Fruit fly (Drosophila melanogaster): Measurements from ENCODE around the gene I-t.

I-t gene

DNA sequence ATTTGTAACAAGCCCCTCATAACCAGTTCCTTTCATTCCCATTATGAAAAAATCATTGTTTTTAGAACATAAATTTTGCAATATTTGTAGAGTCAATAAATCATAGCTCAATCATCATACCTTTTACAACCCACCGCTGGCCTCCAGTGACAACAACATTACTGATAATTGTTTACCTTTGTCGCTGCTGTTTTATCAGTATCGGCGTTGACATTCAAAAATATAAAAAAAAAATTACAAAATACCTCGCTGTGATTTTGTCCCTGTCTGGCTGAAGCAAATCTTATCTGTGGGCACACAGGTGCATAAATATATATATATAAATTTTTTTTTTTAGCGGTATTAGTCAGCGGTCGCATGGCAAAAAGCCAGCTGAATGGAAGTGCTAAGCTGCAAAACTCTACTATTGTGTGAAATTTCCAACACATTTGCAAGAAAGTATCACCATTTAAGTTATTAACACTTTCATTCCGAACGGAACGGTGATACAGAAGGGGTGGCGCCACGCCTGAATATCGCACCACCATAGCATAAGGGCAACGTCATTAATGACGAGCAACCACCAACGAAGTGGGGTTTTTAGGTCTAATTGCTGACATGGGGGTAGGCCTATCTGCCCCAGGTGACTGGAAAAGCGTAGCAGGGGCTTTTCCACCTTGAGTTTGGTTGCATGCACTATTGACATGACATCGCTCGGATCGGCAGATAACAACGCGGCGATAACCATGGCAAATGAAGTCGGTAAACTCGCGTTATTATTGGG is 37.7 kb upstream of the I-t start:
- TF ChIP-seq CG12391 (tag; optimal IDR thresholded peaks at IDR 0.05) (peak; percentile 3), bsh (GFP tag; optimal IDR thresholded peaks at IDR 0.05) (no peak), CG9215 (GFP tag; IDR thresholded peaks at IDR 0.05) (no peak), Adf1 (GFP tag; IDR thresholded peaks at IDR 0.05) (no peak; the same call in 1 of the 2 replicates), ftz-f1 (GFP tag; optimal IDR thresholded peaks at IDR 0.05) (peak; percentile 40), sens (GFP tag) (peak; percentile 65), ttk (GFP tag; IDR thresholded peaks at IDR 0.05) (no peak), CG17829 (tag; optimal IDR thresholded peaks at IDR 0.05) (no peak), CG17359 (tag; optimal IDR thresholded peaks at IDR 0.05) (peak; percentile 34), CG7372 (GFP tag; IDR thresholded peaks at IDR 0.05) (no peak), Dek (tag; optimal IDR thresholded peaks at IDR 0.05) (peak; percentile 41), CG3281 (GFP tag; optimal IDR thresholded peaks at IDR 0.05) (peak; percentile 18), mirr (GFP tag; optimal IDR thresholded peaks at IDR 0.05) (peak; percentile 82), ERR (GFP tag; optimal IDR thresholded peaks at IDR 0.05) (no peak), CG15269 (tag; optimal IDR thresholded peaks at IDR 0.05) (peak; percentile 27), Atf6 (GFP tag; IDR thresholded peaks at IDR 0.05) (no peak), Atf3 (GFP tag; optimal IDR thresholded peaks at IDR 0.05) (no peak), seq (GFP tag; IDR thresholded peaks at IDR 0.05) (0 out of 2 replicates have a peak, but pooled peaks have one; percentile 10), Pdp1 (GFP tag; optimal IDR thresholded peaks at IDR 0.05) (no peak), CG11247 (GFP tag; IDR thresholded peaks at IDR 0.05) (no peak), scrt (GFP tag; optimal IDR thresholded peaks at IDR 0.05) (peak; percentile 2), CG15514 (GFP tag; optimal IDR thresholded peaks at IDR 0.05) (peak; percentile 38), CG34376 (GFP tag; optimal IDR thresholded peaks at IDR 0.05) (peak; percentile 91), MESR4 (GFP tag; optimal IDR thresholded peaks at IDR 0.05) (no peak), bowl (GFP tag; IDR thresholded peaks at IDR 0.05) (no peak), caup (GFP tag; optimal IDR thresholded peaks at IDR 0.05; ENCODE audit: severe bottlenecking) (peak; percentile 36), ind (GFP tag; optimal IDR thresholded peaks at IDR 0.05) (no peak), CG18011 (GFP tag; optimal IDR thresholded peaks at IDR 0.05) (no peak), rib (GFP tag; IDR thresholded peaks at IDR 0.05) (no peak), eve (GFP tag; optimal IDR thresholded peaks at IDR 0.05) (no peak), CG2875 (GFP tag; optimal IDR thresholded peaks at IDR 0.05) (no peak), kay (GFP tag; optimal IDR thresholded peaks at IDR 0.05) (no peak), CG9437 (GFP tag; optimal IDR thresholded peaks at IDR 0.05) (no peak), trem (tag; optimal IDR thresholded peaks at IDR 0.05) (no peak), dimm (GFP tag; IDR thresholded peaks at IDR 0.05) (no peak), CG6175 (GFP tag; IDR thresholded peaks at IDR 0.05) (0 out of 3 replicates have a peak, but pooled peaks have one; percentile 10), unpg (GFP tag; optimal IDR thresholded peaks at IDR 0.05) (peak; percentile 4), CG12769 (tag; optimal IDR thresholded peaks at IDR 0.05) (no peak), CG31388 (GFP tag; optimal IDR thresholded peaks at IDR 0.05) (no peak), Ravus (GFP tag; IDR thresholded peaks at IDR 0.05) (no peak), Trl (optimal IDR thresholded peaks at IDR 0.05) (no peak), Trl (GFP tag; optimal IDR thresholded peaks at IDR 0.05) (no peak), Hey (tag; optimal IDR thresholded peaks at IDR 0.05) (no peak), sqz (GFP tag; optimal IDR thresholded peaks at IDR 0.05) (peak; percentile 91), slbo (GFP tag; IDR thresholded peaks at IDR 0.05) (no peak), GATAe (GFP tag; conservative IDR thresholded peaks at IDR 0.05) (peak; percentile 78), Nf-YA (GFP tag; IDR thresholded peaks at IDR 0.05) (no peak), tna (GFP tag; IDR thresholded peaks at IDR 0.05; ENCODE audit: partially characterized antibody) (no peak), cas (GFP tag; IDR thresholded peaks at IDR 0.05) (no peak), CG31224 (GFP tag; IDR thresholded peaks at IDR 0.05) (no peak)
